ENCODE assay signal across 1 fruit fly cellular context in genomic region chrX:20235794-20236513, dm6.
TF ChIP-seq lines count a peak whose summit lies in the region.

sw (minus strand) TSS chrX:20236382.

TF ChIP-seq in whole organism, embryonic, 481 proteins besides CTCF, POLR2A, EP300 and RAD21 (continued from another document and continues in another):
- TF ChIP-seq knrl (GFP tag; IDR thresholded peaks at IDR 0.05; lab: Robert Waterston, UW; ENCODE audit: partially characterized antibody): peak; percentile 97
- TF ChIP-seq CG5953 (GFP tag; IDR thresholded peaks at IDR 0.05; lab: Robert Waterston, UW): no peak
- peak; percentile 95 for TF ChIP-seq hb (GFP tag; IDR thresholded peaks at IDR 0.05; lab: Robert Waterston, UW; ENCODE audit: partially characterized antibody)
- TF ChIP-seq CG3838 (GFP tag; optimal IDR thresholded peaks at IDR 0.05; lab: Kevin White, UChicago): no peak
- TF ChIP-seq CG12104 (GFP tag; optimal IDR thresholded peaks at IDR 0.05; lab: Kevin White, UChicago): no peak
- TF ChIP-seq inv (GFP tag; IDR thresholded peaks at IDR 0.05; lab: Robert Waterston, UW; ENCODE audit: partially characterized antibody): peak; percentile 95
- TF ChIP-seq lbe (GFP tag; optimal IDR thresholded peaks at IDR 0.05; lab: Kevin White, UChicago): no peak
- TF ChIP-seq h (optimal IDR thresholded peaks at IDR 0.05; lab: Kevin White, UChicago): no peak
- no peak for TF ChIP-seq CG6254 (GFP tag; optimal IDR thresholded peaks at IDR 0.05; lab: Kevin White, UChicago)
- TF ChIP-seq ase (GFP tag; IDR thresholded peaks at IDR 0.05; lab: Robert Waterston, UW): peak; percentile 46; the same call in 1 of the 3 replicates
- TF ChIP-seq gro (GFP tag; optimal IDR thresholded peaks at IDR 0.05; lab: Kevin White, UChicago): peak; percentile 23
- TF ChIP-seq CG1832 (GFP tag; optimal IDR thresholded peaks at IDR 0.05; lab: Kevin White, UChicago): no peak
- peak; percentile 80 for TF ChIP-seq CG15696 (tag; optimal IDR thresholded peaks at IDR 0.05; lab: Kevin White, UChicago)
- TF ChIP-seq pum (GFP tag; optimal IDR thresholded peaks at IDR 0.05; lab: Kevin White, UChicago): peak; percentile 62
- no peak for TF ChIP-seq CG6175 (GFP tag; IDR thresholded peaks at IDR 0.05; lab: Robert Waterston, UW)
- TF ChIP-seq CG8478 (optimal IDR thresholded peaks at IDR 0.05; lab: Kevin White, UChicago): no peak
- no peak for TF ChIP-seq Gsc (GFP tag; IDR thresholded peaks at IDR 0.05; lab: Robert Waterston, UW)
- TF ChIP-seq hbn (GFP tag; IDR thresholded peaks at IDR 0.05; lab: Robert Waterston, UW; ENCODE audit: partially characterized antibody): peak; percentile 91
- TF ChIP-seq CG11456 (GFP tag; IDR thresholded peaks at IDR 0.05; lab: Robert Waterston, UW): no peak; the same call in 2 of the 3 replicates
- no peak for TF ChIP-seq so (GFP tag; IDR thresholded peaks at IDR 0.05; lab: Robert Waterston, UW)
- peak; percentile 54 for TF ChIP-seq bab2 (GFP tag; optimal IDR thresholded peaks at IDR 0.05; lab: Kevin White, UChicago)
- TF ChIP-seq kah (GFP tag; optimal IDR thresholded peaks at IDR 0.05; lab: Kevin White, UChicago): no peak
- peak; percentile 13 for TF ChIP-seq Usf (GFP tag; optimal IDR thresholded peaks at IDR 0.05; lab: Kevin White, UChicago)
- peak; percentile 31 for TF ChIP-seq CG12155 (GFP tag; optimal IDR thresholded peaks at IDR 0.05; lab: Kevin White, UChicago)
- TF ChIP-seq Mad (GFP tag; optimal IDR thresholded peaks at IDR 0.05; lab: Kevin White, UChicago): peak; percentile 45
- no peak for TF ChIP-seq BtbVII (GFP tag; optimal IDR thresholded peaks at IDR 0.05; lab: Kevin White, UChicago)
- no peak for TF ChIP-seq ftz-f1 (GFP tag; optimal IDR thresholded peaks at IDR 0.05; lab: Kevin White, UChicago)
- peak; percentile 61 for TF ChIP-seq B-H2 (GFP tag; optimal IDR thresholded peaks at IDR 0.05; lab: Kevin White, UChicago)
- peak; percentile 76 for TF ChIP-seq CG12769 (tag; optimal IDR thresholded peaks at IDR 0.05; lab: Kevin White, UChicago)
- TF ChIP-seq Sin3A (optimal IDR thresholded peaks at IDR 0.05; lab: Kevin White, UChicago): peak; percentile 87
- TF ChIP-seq pho (GFP tag; optimal IDR thresholded peaks at IDR 0.05; lab: Kevin White, UChicago): peak; percentile 47
- TF ChIP-seq ERR (GFP tag; optimal IDR thresholded peaks at IDR 0.05; lab: Kevin White, UChicago): no peak
- no peak for TF ChIP-seq sd (tag; optimal IDR thresholded peaks at IDR 0.05; lab: Kevin White, UChicago)
- TF ChIP-seq Opbp (GFP tag; IDR thresholded peaks at IDR 0.05; lab: Robert Waterston, UW; ENCODE audit: partially characterized antibody): peak; percentile 90
- TF ChIP-seq CG7271 (tag; optimal IDR thresholded peaks at IDR 0.05; lab: Kevin White, UChicago): no peak
- TF ChIP-seq CG17568 (GFP tag; optimal IDR thresholded peaks at IDR 0.05; lab: Kevin White, UChicago): no peak
- TF ChIP-seq ham (GFP tag; IDR thresholded peaks at IDR 0.05; lab: Robert Waterston, UW): no peak
- TF ChIP-seq ind (GFP tag; optimal IDR thresholded peaks at IDR 0.05; lab: Kevin White, UChicago): peak; percentile 52
- TF ChIP-seq D (optimal IDR thresholded peaks at IDR 0.05; lab: Kevin White, UChicago): no peak
- TF ChIP-seq D (GFP tag; optimal IDR thresholded peaks at IDR 0.05; lab: Kevin White, UChicago): no peak
- TF ChIP-seq fd96Cb (tag; optimal IDR thresholded peaks at IDR 0.05; lab: Kevin White, UChicago): peak; percentile 15
- peak; percentile 1 for TF ChIP-seq CG6683 (GFP tag; optimal IDR thresholded peaks at IDR 0.05; lab: Kevin White, UChicago)
- TF ChIP-seq shn (GFP tag; optimal IDR thresholded peaks at IDR 0.05; lab: Kevin White, UChicago): peak; percentile 65
- peak; percentile 51 for TF ChIP-seq PHDP (tag; optimal IDR thresholded peaks at IDR 0.05; lab: Kevin White, UChicago)
- TF ChIP-seq CG8089 (GFP tag; optimal IDR thresholded peaks at IDR 0.05; lab: Kevin White, UChicago): peak; percentile 48
- TF ChIP-seq Scr (GFP tag; IDR thresholded peaks at IDR 0.05; lab: Robert Waterston, UW; ENCODE audit: partially characterized antibody): peak; percentile 95
- TF ChIP-seq HLH4C (GFP tag; IDR thresholded peaks at IDR 0.05; lab: Robert Waterston, UW; ENCODE audit: partially characterized antibody): peak; percentile 82
- peak; percentile 93 for TF ChIP-seq Sry-δ (GFP tag; optimal IDR thresholded peaks at IDR 0.05; lab: Kevin White, UChicago)
- no peak for TF ChIP-seq bigmax (GFP tag; optimal IDR thresholded peaks at IDR 0.05; lab: Kevin White, UChicago)
- 0 out of 2 replicates have a peak, but pooled peaks have one; percentile 8 for TF ChIP-seq danr (GFP tag; IDR thresholded peaks at IDR 0.05; lab: Robert Waterston, UW)
- peak; percentile 87 for TF ChIP-seq MBD-R2 (GFP tag; IDR thresholded peaks at IDR 0.05; lab: Robert Waterston, UW)
- TF ChIP-seq disco-r (GFP tag; optimal IDR thresholded peaks at IDR 0.05; lab: Kevin White, UChicago): no peak
- TF ChIP-seq CG9727 (GFP tag; optimal IDR thresholded peaks at IDR 0.05; lab: Kevin White, UChicago): peak; percentile 48
- TF ChIP-seq maf-S (GFP tag; optimal IDR thresholded peaks at IDR 0.05; lab: Kevin White, UChicago): no peak
- TF ChIP-seq H15 (GFP tag; IDR thresholded peaks at IDR 0.05; lab: Robert Waterston, UW): peak; percentile 46; the same call in 1 of the 3 replicates
- TF ChIP-seq zf30C (GFP tag; optimal IDR thresholded peaks at IDR 0.05; lab: Kevin White, UChicago): peak; percentile 82
- peak; percentile 2 for TF ChIP-seq schlank (tag; optimal IDR thresholded peaks at IDR 0.05; lab: Kevin White, UChicago)
- TF ChIP-seq dpn (GFP tag; optimal IDR thresholded peaks at IDR 0.05; lab: Kevin White, UChicago): peak; percentile 58 to 59
- TF ChIP-seq bsh (GFP tag; optimal IDR thresholded peaks at IDR 0.05; lab: Kevin White, UChicago): peak in 1 of 2 experiments; percentile 45
- TF ChIP-seq Dfd (GFP tag; optimal IDR thresholded peaks at IDR 0.05; lab: Kevin White, UChicago): no peak
- peak; percentile 28 for TF ChIP-seq CG1233 (GFP tag; optimal IDR thresholded peaks at IDR 0.05; lab: Kevin White, UChicago)
- no peak for TF ChIP-seq CG4282 (GFP tag; optimal IDR thresholded peaks at IDR 0.05; lab: Kevin White, UChicago)
- TF ChIP-seq esg (GFP tag; conservative IDR thresholded peaks at IDR 0.05; lab: Robert Waterston, UW): peak; percentile 60
- TF ChIP-seq CG2875 (GFP tag; optimal IDR thresholded peaks at IDR 0.05; lab: Kevin White, UChicago): no peak
- peak; percentile 97 for TF ChIP-seq CG3995 (GFP tag; optimal IDR thresholded peaks at IDR 0.05; lab: Kevin White, UChicago)
- TF ChIP-seq dysf (GFP tag; IDR thresholded peaks at IDR 0.05; lab: Robert Waterston, UW): peak; percentile 83
- no peak for TF ChIP-seq luna (GFP tag; optimal IDR thresholded peaks at IDR 0.05; lab: Kevin White, UChicago)
- TF ChIP-seq CG14441 (GFP tag; IDR thresholded peaks at IDR 0.05; lab: Robert Waterston, UW): peak; percentile 74
- TF ChIP-seq H2.0 (GFP tag; IDR thresholded peaks at IDR 0.05; lab: Robert Waterston, UW): peak; percentile 45; the same call in 1 of the 2 replicates
- TF ChIP-seq trem (tag; optimal IDR thresholded peaks at IDR 0.05; lab: Kevin White, UChicago): peak; percentile 62
- no peak for TF ChIP-seq toy (GFP tag; IDR thresholded peaks at IDR 0.05; lab: Robert Waterston, UW)
- TF ChIP-seq otp (GFP tag; IDR thresholded peaks at IDR 0.05; lab: Robert Waterston, UW): 0 out of 3 replicates have a peak, but pooled peaks have one; percentile 29
- TF ChIP-seq Drgx (GFP tag; IDR thresholded peaks at IDR 0.05; lab: Robert Waterston, UW): no peak
- peak; percentile 36 for TF ChIP-seq dm (GFP tag; optimal IDR thresholded peaks at IDR 0.05; lab: Kevin White, UChicago)
- peak; percentile 26 for TF ChIP-seq caup (GFP tag; optimal IDR thresholded peaks at IDR 0.05; lab: Kevin White, UChicago; ENCODE audit: severe bottlenecking)
- peak; percentile 79 for TF ChIP-seq sob (GFP tag; IDR thresholded peaks at IDR 0.05; lab: Robert Waterston, UW)
- peak; percentile 94 for TF ChIP-seq vnd (GFP tag; IDR thresholded peaks at IDR 0.05; lab: Robert Waterston, UW; ENCODE audit: partially characterized antibody)
- peak; percentile 61; the same call in 1 of the 2 replicates for TF ChIP-seq wdn (GFP tag; IDR thresholded peaks at IDR 0.05; lab: Robert Waterston, UW)
- peak; percentile 3 for TF ChIP-seq Dp (GFP tag; optimal IDR thresholded peaks at IDR 0.05; lab: Kevin White, UChicago)
- TF ChIP-seq rib (GFP tag; IDR thresholded peaks at IDR 0.05; lab: Robert Waterston, UW): 0 out of 2 replicates have a peak, but pooled peaks have one; percentile 18
- TF ChIP-seq Hr78 (GFP tag; optimal IDR thresholded peaks at IDR 0.05; lab: Kevin White, UChicago): no peak
- TF ChIP-seq Sox100B (GFP tag; optimal IDR thresholded peaks at IDR 0.05; lab: Kevin White, UChicago): peak; percentile 25
- TF ChIP-seq tx (GFP tag; optimal IDR thresholded peaks at IDR 0.05; lab: Kevin White, UChicago): peak; percentile 67
- peak; percentile 28 for TF ChIP-seq CG10209 (GFP tag; optimal IDR thresholded peaks at IDR 0.05; lab: Kevin White, UChicago)
- TF ChIP-seq CG1792 (GFP tag; optimal IDR thresholded peaks at IDR 0.05; lab: Kevin White, UChicago): peak; percentile 48
- peak; percentile 62 for TF ChIP-seq CG17829 (tag; optimal IDR thresholded peaks at IDR 0.05; lab: Kevin White, UChicago)
- peak; percentile 90 for TF ChIP-seq unc-4 (GFP tag; IDR thresholded peaks at IDR 0.05; lab: Robert Waterston, UW; ENCODE audit: partially characterized antibody)
- peak; percentile 22; the same call in 1 of the 2 replicates for TF ChIP-seq HLH3B (GFP tag; IDR thresholded peaks at IDR 0.05; lab: Robert Waterston, UW)
- peak; percentile 23 for TF ChIP-seq CG16815 (GFP tag; optimal IDR thresholded peaks at IDR 0.05; lab: Kevin White, UChicago)
- TF ChIP-seq Hmx (GFP tag; optimal IDR thresholded peaks at IDR 0.05; lab: Kevin White, UChicago): no peak
- TF ChIP-seq salm (tag; optimal IDR thresholded peaks at IDR 0.05; lab: Kevin White, UChicago): no peak
- TF ChIP-seq Hr39 (optimal IDR thresholded peaks at IDR 0.05; lab: Kevin White, UChicago): no peak
- TF ChIP-seq Oaz (GFP tag; IDR thresholded peaks at IDR 0.05; lab: Robert Waterston, UW): peak; percentile 35; the same call in 1 of the 2 replicates
- no peak for TF ChIP-seq CG1024 (GFP tag; IDR thresholded peaks at IDR 0.05; lab: Robert Waterston, UW)
- peak; percentile 77 for TF ChIP-seq zfh1 (GFP tag; IDR thresholded peaks at IDR 0.05; lab: Robert Waterston, UW)
- no peak for TF ChIP-seq CkIIα-i1 (GFP tag; IDR thresholded peaks at IDR 0.05; lab: Robert Waterston, UW)
- TF ChIP-seq pros (GFP tag; optimal IDR thresholded peaks at IDR 0.05; lab: Kevin White, UChicago): no peak
- no peak for TF ChIP-seq CG8765 (GFP tag; IDR thresholded peaks at IDR 0.05; lab: Robert Waterston, UW)
- TF ChIP-seq Pdp1 (GFP tag; optimal IDR thresholded peaks at IDR 0.05; lab: Kevin White, UChicago): peak; percentile 40 to 69
- peak; percentile 16; the same call in 1 of the 2 replicates for TF ChIP-seq Adf1 (GFP tag; IDR thresholded peaks at IDR 0.05; lab: Robert Waterston, UW)
- TF ChIP-seq C15 (GFP tag; IDR thresholded peaks at IDR 0.05; lab: Robert Waterston, UW): no peak
- peak; percentile 70 for TF ChIP-seq Antp (GFP tag; optimal IDR thresholded peaks at IDR 0.05; lab: Kevin White, UChicago)
- TF ChIP-seq mam (GFP tag; optimal IDR thresholded peaks at IDR 0.05; lab: Kevin White, UChicago): peak; percentile 74
- TF ChIP-seq Hsf (GFP tag; optimal IDR thresholded peaks at IDR 0.05; lab: Kevin White, UChicago): peak; percentile 61
- peak; percentile 87 for TF ChIP-seq Bgb (GFP tag; IDR thresholded peaks at IDR 0.05; lab: Robert Waterston, UW; ENCODE audit: partially characterized antibody)
- no peak for TF ChIP-seq ro (GFP tag; IDR thresholded peaks at IDR 0.05; lab: Robert Waterston, UW)
- TF ChIP-seq ato (GFP tag; IDR thresholded peaks at IDR 0.05; lab: Robert Waterston, UW; ENCODE audit: partially characterized antibody): peak; percentile 67
- peak; percentile 44 for TF ChIP-seq Chrac-16 (GFP tag; optimal IDR thresholded peaks at IDR 0.05; lab: Kevin White, UChicago)
- TF ChIP-seq sc (optimal IDR thresholded peaks at IDR 0.05; lab: Kevin White, UChicago): no peak
- peak; percentile 6 for TF ChIP-seq sc (GFP tag; optimal IDR thresholded peaks at IDR 0.05; lab: Kevin White, UChicago)
- TF ChIP-seq chn (GFP tag; optimal IDR thresholded peaks at IDR 0.05; lab: Kevin White, UChicago): peak; percentile 41
- TF ChIP-seq Bteb2 (GFP tag; optimal IDR thresholded peaks at IDR 0.05; lab: Kevin White, UChicago): peak; percentile 10
- peak; percentile 58 for TF ChIP-seq Xrp1 (GFP tag; IDR thresholded peaks at IDR 0.05; lab: Robert Waterston, UW)
- TF ChIP-seq CG6272 (GFP tag; IDR thresholded peaks at IDR 0.05; lab: Robert Waterston, UW): peak; percentile 81
- TF ChIP-seq CG10274 (GFP tag; optimal IDR thresholded peaks at IDR 0.05; lab: Kevin White, UChicago): no peak
- TF ChIP-seq onecut (GFP tag; IDR thresholded peaks at IDR 0.05; lab: Robert Waterston, UW): peak; percentile 92
- TF ChIP-seq CG10543 (GFP tag; optimal IDR thresholded peaks at IDR 0.05; lab: Kevin White, UChicago): peak; percentile 55
- no peak for TF ChIP-seq fd64A (GFP tag; optimal IDR thresholded peaks at IDR 0.05; lab: Kevin White, UChicago)
- TF ChIP-seq CG16863 (GFP tag; optimal IDR thresholded peaks at IDR 0.05; lab: Kevin White, UChicago): peak; percentile 37
- peak; percentile 73 for TF ChIP-seq CG14014 (GFP tag; IDR thresholded peaks at IDR 0.05; lab: Robert Waterston, UW)
- peak; percentile 77 for TF ChIP-seq NFAT (GFP tag; IDR thresholded peaks at IDR 0.05; lab: Robert Waterston, UW)
- peak; percentile 80 for TF ChIP-seq Dbx (GFP tag; IDR thresholded peaks at IDR 0.05; lab: Robert Waterston, UW)
- TF ChIP-seq sug (tag; optimal IDR thresholded peaks at IDR 0.05; lab: Kevin White, UChicago): peak; percentile 71
- peak; percentile 66 for TF ChIP-seq CG11504 (tag; optimal IDR thresholded peaks at IDR 0.05; lab: Kevin White, UChicago)
- peak; percentile 91 for TF ChIP-seq amos (GFP tag; IDR thresholded peaks at IDR 0.05; lab: Robert Waterston, UW; ENCODE audit: partially characterized antibody)
- peak; percentile 55; the same call in 1 of the 2 replicates for TF ChIP-seq Atf6 (GFP tag; IDR thresholded peaks at IDR 0.05; lab: Robert Waterston, UW)
- peak; percentile 75 for TF ChIP-seq nerfin-2 (GFP tag; IDR thresholded peaks at IDR 0.05; lab: Robert Waterston, UW; ENCODE audit: partially characterized antibody)
- peak; percentile 49 for TF ChIP-seq CG13775 (GFP tag; optimal IDR thresholded peaks at IDR 0.05; lab: Kevin White, UChicago)
- TF ChIP-seq CG43689 (GFP tag; IDR thresholded peaks at IDR 0.05; lab: Robert Waterston, UW): no peak
- peak; percentile 70 for TF ChIP-seq tna (GFP tag; IDR thresholded peaks at IDR 0.05; lab: Robert Waterston, UW; ENCODE audit: partially characterized antibody)
